Fruit fly (Drosophila melanogaster) whole organism, embryonic: ENCODE data around the gene CG12075.

Source experiments
- Asciz ChIP-seq: fragments of 200-800 bp; sonication (Bioruptor generic); optimal IDR thresholded peaks from 2 replicates; lab custom pipeline; 2017; ENCODE audit warnings: missing biosample characterization, mild to moderate bottlenecking, missing genetic modification characterization, missing genetic modification reagents
- CG10543 ChIP-seq: fragments of 200-800 bp; sonication (Bioruptor generic); optimal IDR thresholded peaks from 3 replicates; lab custom pipeline; 2017; ENCODE audit warnings: missing biosample characterization, mild to moderate bottlenecking, missing genetic modification characterization, moderate library complexity
- CG1233 ChIP-seq: fragments of 200-800 bp; sonication (Bioruptor generic); optimal IDR thresholded peaks from 4 replicates; lab custom pipeline; 2018; ENCODE audit warnings: missing biosample characterization, mild to moderate bottlenecking, missing genetic modification characterization
- CG12391 ChIP-seq: fragments of 200-800 bp; sonication (Bioruptor generic); optimal IDR thresholded peaks from 3 replicates; lab custom pipeline; 2018; ENCODE audit warnings: missing biosample characterization, mild to moderate bottlenecking, missing genetic modification characterization, moderate library complexity
- CG12659 ChIP-seq: fragments of 200-800 bp; sonication (Bioruptor generic); optimal IDR thresholded peaks from 3 replicates; lab custom pipeline; 2017; ENCODE audit warnings: mild to moderate bottlenecking, missing biosample characterization, missing genetic modification reagents, missing genetic modification characterization
- CG13287 ChIP-seq: fragments of 200-800 bp; sonication (Bioruptor generic); IDR thresholded peaks from 2 replicates; pipeline ENCODE4 v1.3.6; 2022; ENCODE audit warnings: missing biosample characterization, missing genetic modification characterization; ENCODE audit not compliant: partially characterized antibody
- CG13424 ChIP-seq: fragments of 200-800 bp; sonication (Bioruptor generic); optimal IDR thresholded peaks from 2 replicates; lab custom pipeline; 2019; ENCODE audit warnings: missing biosample characterization, mild to moderate bottlenecking, missing genetic modification characterization, moderate library complexity
- CG13624 ChIP-seq: fragments of 200-800 bp; sonication (Bioruptor generic); optimal IDR thresholded peaks from 2 replicates; lab custom pipeline; 2016; ENCODE audit warnings: missing biosample characterization, missing genetic modification characterization
- CG14014 ChIP-seq: fragments of 200-800 bp; sonication (Bioruptor generic); IDR thresholded peaks from 2 replicates; pipeline ENCODE4 v1.3.6; 2022; ENCODE audit warnings: missing biosample characterization, missing genetic modification characterization
- CG17802 ChIP-seq: fragments of 200-800 bp; sonication (Bioruptor generic); optimal IDR thresholded peaks from 2 replicates; lab custom pipeline; 2018; ENCODE audit warnings: missing biosample characterization, mild to moderate bottlenecking, missing genetic modification characterization, moderate library complexity
- CG1832 ChIP-seq: fragments of 200-800 bp; sonication (Bioruptor generic); optimal IDR thresholded peaks from 2 replicates; lab custom pipeline; 2017; ENCODE audit warnings: missing biosample characterization, mild to moderate bottlenecking, missing genetic modification characterization, inconsistent platforms
- CG2199 ChIP-seq: fragments of 200-800 bp; sonication (Bioruptor generic); IDR thresholded peaks from 3 replicates; pipeline ENCODE4 v1.3.6; 2022; ENCODE audit warnings: missing biosample characterization, missing genetic modification characterization
- CG2889 ChIP-seq: fragments of 200-800 bp; sonication (Bioruptor generic); IDR thresholded peaks from 3 replicates; pipeline ENCODE4 v1.3.6; 2022; ENCODE audit warnings: missing biosample characterization, missing genetic modification characterization
- CG3065 ChIP-seq: fragments of 200-800 bp; sonication (Bioruptor generic); optimal IDR thresholded peaks from 2 replicates; lab custom pipeline; 2016; ENCODE audit warnings: missing biosample characterization, missing genetic modification characterization
- CG32532 ChIP-seq: fragments of 200-800 bp; sonication (Bioruptor generic); IDR thresholded peaks from 2 replicates; pipeline ENCODE4 v1.3.6; 2022; ENCODE audit warnings: missing biosample characterization, missing genetic modification characterization
- CG33213 ChIP-seq: fragments of 200-800 bp; sonication (Bioruptor generic); optimal IDR thresholded peaks from 3 replicates; lab custom pipeline; 2016; ENCODE audit warnings: missing biosample characterization, missing genetic modification characterization
- CG4820 ChIP-seq: fragments of 200-800 bp; sonication (Bioruptor generic); optimal IDR thresholded peaks from 3 replicates; lab custom pipeline; 2016; ENCODE audit warnings: missing biosample characterization, missing genetic modification characterization
- CG7271 ChIP-seq: fragments of 200-800 bp; sonication (Bioruptor generic); optimal IDR thresholded peaks from 2 replicates; lab custom pipeline; 2018; ENCODE audit warnings: missing biosample characterization, mild to moderate bottlenecking, missing genetic modification characterization, moderate library complexity
- CG9797 ChIP-seq: fragments of 200-800 bp; sonication (Bioruptor generic); optimal IDR thresholded peaks from 3 replicates; lab custom pipeline; 2018; ENCODE audit warnings: missing biosample characterization, mild to moderate bottlenecking, missing genetic modification characterization
- Chrac-16 ChIP-seq: fragments of 200-800 bp; sonication (Bioruptor generic); optimal IDR thresholded peaks from 3 replicates; lab custom pipeline; 2016; ENCODE audit warnings: missing biosample characterization, missing genetic modification characterization
- CkIIα-i1 ChIP-seq: fragments of 200-800 bp; sonication (Bioruptor generic); IDR thresholded peaks from 2 replicates; pipeline ENCODE4 v1.3.6; 2022; ENCODE audit warnings: missing biosample characterization, missing genetic modification characterization
- CrebB ChIP-seq: fragments of 200-800 bp; sonication (Bioruptor generic); optimal IDR thresholded peaks from 3 replicates; lab custom pipeline; 2018; ENCODE audit warnings: missing biosample characterization, mild to moderate bottlenecking, missing genetic modification characterization
- Doc2 ChIP-seq: fragments of 200-800 bp; sonication (Bioruptor generic); IDR thresholded peaks from 2 replicates; pipeline ENCODE4 v1.3.6; 2022; ENCODE audit warnings: missing biosample characterization, missing genetic modification characterization
- HHEX ChIP-seq: fragments of 200-800 bp; sonication (Bioruptor generic); optimal IDR thresholded peaks from 3 replicates; lab custom pipeline; 2017; ENCODE audit warnings: missing biosample characterization, mild to moderate bottlenecking, missing genetic modification characterization, missing genetic modification reagents
- HLH3B ChIP-seq: fragments of 200-800 bp; sonication (Bioruptor generic); IDR thresholded peaks from 2 replicates; pipeline ENCODE4 v1.3.6; 2022; ENCODE audit warnings: missing biosample characterization, missing genetic modification characterization
- Oli ChIP-seq: fragments of 200-800 bp; sonication (Bioruptor generic); optimal IDR thresholded peaks from 2 replicates; lab custom pipeline; 2018; ENCODE audit warnings: missing biosample characterization, mild to moderate bottlenecking, missing genetic modification characterization, moderate library complexity
- Optix ChIP-seq: fragments of 200-800 bp; sonication (Bioruptor generic); IDR thresholded peaks from 3 replicates; pipeline ENCODE4 v1.3.6; 2022; ENCODE audit warnings: missing biosample characterization, missing genetic modification characterization
- Ravus ChIP-seq: fragments of 200-800 bp; sonication (Bioruptor generic); IDR thresholded peaks from 2 replicates; pipeline ENCODE4 v1.3.6; 2022; ENCODE audit warnings: missing biosample characterization, missing genetic modification characterization
- Rx ChIP-seq: fragments of 200-800 bp; sonication (Bioruptor generic); IDR thresholded peaks from 2 replicates; pipeline ENCODE4 v1.3.6; 2022; ENCODE audit warnings: missing biosample characterization, missing genetic modification characterization
- Ssrp ChIP-seq: fragments of 200-800 bp; sonication (Bioruptor generic); optimal IDR thresholded peaks from 2 replicates; lab custom pipeline; 2018; ENCODE audit warnings: missing biosample characterization, mild to moderate bottlenecking, missing genetic modification characterization, moderate library complexity
- Stat92E ChIP-seq, 3 experiments: fragments of >200 bp in 2 of 3; fragments of 200-800 bp in 1 of 3; sonication (Bioruptor generic) in 1 of 3; optimal IDR thresholded peaks; 2 replicates each; lab custom pipeline; 2017 to 2019; ENCODE audit warnings: missing biosample characterization in 3 of 3, missing genetic modification characterization in 3 of 3, mild to moderate bottlenecking in 1 of 3, moderate library complexity in 1 of 3
- Taf1 ChIP-seq: fragments of 200-800 bp; sonication (Bioruptor generic); IDR thresholded peaks from 2 replicates; pipeline ENCODE4 v1.3.6; 2022; ENCODE audit warnings: missing biosample characterization, missing genetic modification characterization
- Trl ChIP-seq, 3 experiments: fragments of >200 bp in 2 of 3; fragments of 200-800 bp in 1 of 3; sonication (Bioruptor generic) in 1 of 3; optimal IDR thresholded peaks; 2 replicates in 1 of 3; 3 replicates in 2 of 3; lab custom pipeline; 2016 to 2017; ENCODE audit warnings: missing biosample characterization in 1 of 3, missing genetic modification characterization in 1 of 3
- ac ChIP-seq: fragments of 200-800 bp; sonication (Bioruptor generic); optimal IDR thresholded peaks from 3 replicates; lab custom pipeline; 2017; ENCODE audit warnings: missing biosample characterization, mild to moderate bottlenecking, missing genetic modification characterization
- ato ChIP-seq: fragments of 200-800 bp; sonication (Bioruptor generic); IDR thresholded peaks from 2 replicates; pipeline ENCODE4 v1.3.6; 2022; ENCODE audit warnings: missing biosample characterization, missing genetic modification characterization; ENCODE audit not compliant: partially characterized antibody
- az2 ChIP-seq: fragments of 200-800 bp; sonication (Bioruptor generic); optimal IDR thresholded peaks from 3 replicates; lab custom pipeline; 2016; ENCODE audit warnings: missing biosample characterization, missing genetic modification characterization
- dmrt11E ChIP-seq: fragments of 200-800 bp; sonication (Bioruptor generic); optimal IDR thresholded peaks from 3 replicates; lab custom pipeline; 2018; ENCODE audit warnings: missing biosample characterization, mild to moderate bottlenecking, missing genetic modification characterization, moderate library complexity
- fd102C ChIP-seq: fragments of 200-800 bp; sonication (Bioruptor generic); optimal IDR thresholded peaks from 2 replicates; lab custom pipeline; 2018; ENCODE audit warnings: missing biosample characterization, mild to moderate bottlenecking, missing genetic modification characterization, moderate library complexity
- hbn ChIP-seq: fragments of 200-800 bp; sonication (Bioruptor generic); IDR thresholded peaks from 2 replicates; pipeline ENCODE4 v1.3.6; 2022; ENCODE audit warnings: missing biosample characterization, missing genetic modification characterization; ENCODE audit not compliant: partially characterized antibody
- klu ChIP-seq: fragments of 200-800 bp; sonication (Bioruptor generic); IDR thresholded peaks from 2 replicates; pipeline ENCODE4 v1.3.6; 2022; ENCODE audit warnings: missing biosample characterization, missing genetic modification characterization
- lola ChIP-seq, 3 experiments: fragments of >200 bp in 2 of 3; fragments of 200-800 bp in 1 of 3; sonication (Bioruptor generic) in 1 of 3; optimal IDR thresholded peaks; 2 replicates each; lab custom pipeline; 2017 to 2019; ENCODE audit warnings: missing biosample characterization in 3 of 3, missing genetic modification characterization in 3 of 3, mild to moderate bottlenecking in 1 of 3, moderate library complexity in 1 of 3
- nerfin-1 ChIP-seq: fragments of 200-800 bp; sonication (Bioruptor generic); optimal IDR thresholded peaks from 3 replicates; lab custom pipeline; 2019; ENCODE audit warnings: missing biosample characterization, mild to moderate bottlenecking, missing genetic modification characterization, moderate library complexity
- pan ChIP-seq, 4 experiments: fragments of >200 bp in 3 of 4; fragments of 200-800 bp in 1 of 4; sonication (Bioruptor generic) in 1 of 4; optimal IDR thresholded peaks in 3 of 4; IDR thresholded peaks in 1 of 4; 2 replicates each; pipeline versions ENCODE4 v1.3.6 to Lab custom; 2017 to 2022; ENCODE audit warnings: missing biosample characterization in 2 of 4, missing genetic modification characterization in 2 of 4, mixed read lengths in 1 of 4
- pnt ChIP-seq: fragments of 200-800 bp; sonication (Bioruptor generic); optimal IDR thresholded peaks from 3 replicates; lab custom pipeline; 2016; ENCODE audit warnings: missing biosample characterization, missing genetic modification characterization
- twi ChIP-seq: fragments of 200-800 bp; optimal IDR thresholded peaks from 2 replicates; lab custom pipeline; 2019; ENCODE audit warnings: missing biosample characterization, mild to moderate bottlenecking, missing genetic modification characterization, moderate library complexity
- tx ChIP-seq: fragments of 200-800 bp; sonication (Bioruptor generic); optimal IDR thresholded peaks from 2 replicates; lab custom pipeline; 2016; ENCODE audit warnings: missing biosample characterization, missing genetic modification characterization
- zen2 ChIP-seq: fragments of 200-800 bp; sonication (Bioruptor generic); IDR thresholded peaks from 3 replicates; pipeline ENCODE4 v1.3.6; 2022; ENCODE audit warnings: missing biosample characterization, missing genetic modification characterization; ENCODE audit not compliant: partially characterized antibody

The CG12075 gene

dm6 chrX:8906805-8907546 lies 68.9 kb downstream of the CG12075 start, which contains the start of gene rdgA (continued):
- peak; percentile 21 for TF ChIP-seq CG13424
- TF ChIP-seq nerfin-1, result no peak
- peak; percentile 33 for TF ChIP-seq CG10543
- TF ChIP-seq HLH3B, result peak; percentile 50; the same call in 1 of the 2 replicates
- no peak for TF ChIP-seq Rx
- TF ChIP-seq CkIIα-i1, result no peak
- TF ChIP-seq Trl (optimal IDR thresholded peaks at IDR 0.05; lab: Kevin White, UChicago), result no peak
- no peak for TF ChIP-seq Trl (GFP tag; optimal IDR thresholded peaks at IDR 0.05; lab: Kevin White, UChicago)
- 0 out of 2 replicates have a peak, but pooled peaks have one; percentile 12 for TF ChIP-seq Taf1 (GFP tag; lab: Robert Waterston, UW)
- no peak for TF ChIP-seq CG2199 (GFP tag; lab: Robert Waterston, UW)
- TF ChIP-seq Chrac-16, result no peak
- TF ChIP-seq CG7271 (tag; lab: Kevin White, UChicago), result no peak
- TF ChIP-seq CG14014 (GFP tag; lab: Robert Waterston, UW), result 0 out of 2 replicates have a peak, but pooled peaks have one; percentile 10
- TF ChIP-seq CrebB, result no peak
- peak; percentile 7 for TF ChIP-seq az2
- no peak for TF ChIP-seq fd102C
- TF ChIP-seq klu (GFP tag; lab: Robert Waterston, UW), result peak; percentile 47; the same call in 1 of the 2 replicates
- TF ChIP-seq CG1832 (GFP tag; lab: Kevin White, UChicago), result no peak
- no peak for TF ChIP-seq pnt (GFP tag; lab: Kevin White, UChicago)
- no peak for TF ChIP-seq CG4820
- no peak for TF ChIP-seq Doc2
- peak; percentile 77 for TF ChIP-seq CG32532 (GFP tag; lab: Robert Waterston, UW)
- TF ChIP-seq Ravus (GFP tag; lab: Robert Waterston, UW), result no peak
- TF ChIP-seq CG13624 (GFP tag; lab: Kevin White, UChicago), result no peak
- TF ChIP-seq ato (GFP tag; lab: Robert Waterston, UW), result 0 out of 2 replicates have a peak, but pooled peaks have one; percentile 29
- no peak for TF ChIP-seq ac (GFP tag; lab: Kevin White, UChicago)
- no peak for TF ChIP-seq pan (optimal IDR thresholded peaks at IDR 0.05; lab: Kevin White, UChicago)
- TF ChIP-seq pan (GFP tag; optimal IDR thresholded peaks at IDR 0.05 in 1 of 2, IDR thresholded peaks at IDR 0.05 in 1 of 2), result peak in 1 of 2 experiments; percentile 61
- TF ChIP-seq CG2889, result no peak
- TF ChIP-seq zen2 (GFP tag; lab: Robert Waterston, UW), result 0 out of 3 replicates have a peak, but pooled peaks have one; percentile 34
- TF ChIP-seq CG12659, result no peak
- TF ChIP-seq hbn (GFP tag; lab: Robert Waterston, UW), result peak; percentile 54
- no peak for TF ChIP-seq tx (GFP tag; lab: Kevin White, UChicago)
- TF ChIP-seq CG33213 (GFP tag; lab: Kevin White, UChicago), result no peak
- no peak for TF ChIP-seq lola (GFP tag; optimal IDR thresholded peaks at IDR 0.05; lab: Kevin White, UChicago)
- TF ChIP-seq CG1233, result no peak
- no peak for TF ChIP-seq Asciz (GFP tag; lab: Kevin White, UChicago)
- no peak for TF ChIP-seq HHEX (GFP tag; lab: Kevin White, UChicago)
- TF ChIP-seq dmrt11E (tag; lab: Kevin White, UChicago), result no peak
- TF ChIP-seq Ssrp (tag; lab: Kevin White, UChicago), result no peak
- TF ChIP-seq Optix, result no peak
- peak; percentile 8 for TF ChIP-seq CG12391 (tag; lab: Kevin White, UChicago)
- no peak for TF ChIP-seq twi (tag; lab: Kevin White, UChicago)
- TF ChIP-seq CG9797 (GFP tag; lab: Kevin White, UChicago), result no peak
- peak; percentile 52 for TF ChIP-seq CG13287
- no peak for TF ChIP-seq CG3065
- TF ChIP-seq CG17802 (tag; lab: Kevin White, UChicago), result no peak
- TF ChIP-seq Stat92E (GFP tag; optimal IDR thresholded peaks at IDR 0.05; lab: Kevin White, UChicago), result no peak
- TF ChIP-seq Oli (tag; lab: Kevin White, UChicago), result no peak
